Worm (Caenorhabditis elegans) whole organism, L4/young adult: ENCODE data around the gene spt-4.

Source experiments
- W03F9.2 ChIP-seq: fragments of 150-350 bp; optimal IDR thresholded peaks from 2 replicates; lab custom pipeline; 2014; ENCODE audit warnings: missing biosample characterization, missing genetic modification characterization
- dao-5 ChIP-seq: sonication (generic microtip); optimal IDR thresholded peaks from 2 replicates; lab custom pipeline; 2016; ENCODE audit warnings: missing genotype, missing genetic modification characterization, moderate library complexity, missing compliant biosample characterization
- him-1 ChIP-seq: sonication (generic microtip); optimal IDR thresholded peaks from 2 replicates; lab custom pipeline; 2016; ENCODE audit warnings: missing genotype, missing genetic modification reagents, missing genetic modification characterization, missing compliant biosample characterization

ce11 chrIII:66160-66559 is 3.4 kb downstream of the spt-4 start, which contains the start of gene pck-1:
- TF ChIP-seq dao-5 (tag; lab: Kevin White, UChicago), result no peak
- no peak for TF ChIP-seq him-1 (tag; lab: Kevin White, UChicago)
- TF ChIP-seq W03F9.2 (tag; lab: Kevin White, UChicago), result no peak
